Fruit fly (Drosophila melanogaster): Measurements from ENCODE around the gene Dysb.

Dysb gene

dm6 chr3L:18840370-18841007, 27.1 kb upstream of the Dysb start (continued):
- TF ChIP-seq CG11504 (tag; optimal IDR thresholded peaks at IDR 0.05) (peak; percentile 34), CG14441 (GFP tag; IDR thresholded peaks at IDR 0.05) (no peak), en (GFP tag; optimal IDR thresholded peaks at IDR 0.05) (no peak), pita (GFP tag; optimal IDR thresholded peaks at IDR 0.05) (no peak), cg (GFP tag; optimal IDR thresholded peaks at IDR 0.05) (peak; percentile 97), phol (tag; optimal IDR thresholded peaks at IDR 0.05) (peak; percentile 24), chn (GFP tag; optimal IDR thresholded peaks at IDR 0.05) (no peak), Hey (tag; optimal IDR thresholded peaks at IDR 0.05) (no peak), CG7928 (GFP tag; optimal IDR thresholded peaks at IDR 0.05) (no peak), CG6683 (GFP tag; optimal IDR thresholded peaks at IDR 0.05) (no peak), CG8924 (tag; optimal IDR thresholded peaks at IDR 0.05) (peak; percentile 54), sd (tag; optimal IDR thresholded peaks at IDR 0.05) (peak; percentile 34), NFAT (GFP tag; IDR thresholded peaks at IDR 0.05) (no peak), CG9609 (GFP tag; optimal IDR thresholded peaks at IDR 0.05) (no peak), gt (GFP tag; IDR thresholded peaks at IDR 0.05) (no peak), Abd-B (GFP tag; optimal IDR thresholded peaks at IDR 0.05) (no peak), Aef1 (GFP tag; IDR thresholded peaks at IDR 0.05) (no peak), hkb (optimal IDR thresholded peaks at IDR 0.05) (no peak), hkb (GFP tag; IDR thresholded peaks at IDR 0.05) (no peak), Mes4 (GFP tag; optimal IDR thresholded peaks at IDR 0.05) (no peak), grn (GFP tag; optimal IDR thresholded peaks at IDR 0.05) (peak; percentile 97), mam (GFP tag; optimal IDR thresholded peaks at IDR 0.05) (peak; percentile 34), CG3163 (GFP tag; optimal IDR thresholded peaks at IDR 0.05) (no peak), CG5245 (GFP tag; optimal IDR thresholded peaks at IDR 0.05) (peak; percentile 22), Ravus (GFP tag; IDR thresholded peaks at IDR 0.05) (no peak), CG3995 (GFP tag; optimal IDR thresholded peaks at IDR 0.05) (peak; percentile 2), CG10209 (GFP tag; optimal IDR thresholded peaks at IDR 0.05) (no peak), eve (GFP tag; optimal IDR thresholded peaks at IDR 0.05) (no peak), Sry-β (GFP tag; optimal IDR thresholded peaks at IDR 0.05) (no peak), Gug (GFP tag; IDR thresholded peaks at IDR 0.05) (no peak), CG2120 (GFP tag; optimal IDR thresholded peaks at IDR 0.05) (peak; percentile 31), pho (GFP tag; optimal IDR thresholded peaks at IDR 0.05) (no peak), dpn (GFP tag; optimal IDR thresholded peaks at IDR 0.05) (peak in 1 of 2 experiments; percentile 25), CG12659 (GFP tag; optimal IDR thresholded peaks at IDR 0.05) (no peak), tin (GFP tag; optimal IDR thresholded peaks at IDR 0.05) (peak; percentile 42), ssp (GFP tag; IDR thresholded peaks at IDR 0.05) (no peak), chm (GFP tag; IDR thresholded peaks at IDR 0.05) (no peak), mirr (GFP tag; optimal IDR thresholded peaks at IDR 0.05) (peak; percentile 24), Sin3A (optimal IDR thresholded peaks at IDR 0.05) (no peak), ind (GFP tag; optimal IDR thresholded peaks at IDR 0.05) (no peak), CG11695 (GFP tag; IDR thresholded peaks at IDR 0.05) (no peak), CG18262 (tag; optimal IDR thresholded peaks at IDR 0.05) (peak; percentile 39), schlank (tag; optimal IDR thresholded peaks at IDR 0.05) (no peak), bowl (GFP tag; IDR thresholded peaks at IDR 0.05) (no peak), CG2678 (tag; optimal IDR thresholded peaks at IDR 0.05) (no peak), Ptx1 (GFP tag; IDR thresholded peaks at IDR 0.05) (no peak), CG11723 (GFP tag; optimal IDR thresholded peaks at IDR 0.05) (no peak), CG12299 (tag; optimal IDR thresholded peaks at IDR 0.05) (no peak), emc (GFP tag; optimal IDR thresholded peaks at IDR 0.05) (no peak), salm (tag; optimal IDR thresholded peaks at IDR 0.05) (no peak), CG12104 (GFP tag; optimal IDR thresholded peaks at IDR 0.05) (no peak), CG2199 (GFP tag; IDR thresholded peaks at IDR 0.05) (no peak)
